Worm (Caenorhabditis elegans) whole organism, young adult: ENCODE measurements around the gene paa-1.

Experiments used
- B0019.2 ChIP-seq: fragments of 200-800 bp; sonication (Bioruptor generic); conservative IDR thresholded peaks from 2 replicates; pipeline ENCODE4 v1.3.6; 2022; ENCODE audit warnings: missing genetic modification reagents, missing genetic modification characterization, missing compliant biosample characterization
- B0261.1 ChIP-seq: sonication (generic microtip); optimal IDR thresholded peaks from 2 replicates; lab custom pipeline; 2016; ENCODE audit warnings: mild to moderate bottlenecking, missing genetic modification characterization, moderate library complexity, missing compliant biosample characterization
- C17E4.6 ChIP-seq: fragments of 200-800 bp; sonication (Bioruptor generic); IDR thresholded peaks from 2 replicates; pipeline ENCODE4 v1.3.6; 2022; ENCODE audit warnings: missing genetic modification reagents, missing genetic modification characterization, missing compliant biosample characterization
- F22D6.2 ChIP-seq: sonication (generic microtip); optimal IDR thresholded peaks from 2 replicates; lab custom pipeline; 2016; ENCODE audit warnings: mild to moderate bottlenecking, missing genetic modification characterization, missing compliant biosample characterization
- F39B2.1 ChIP-seq: fragments of 200-800 bp; sonication (Bioruptor generic); IDR thresholded peaks from 2 replicates; pipeline ENCODE4 v1.3.6; 2022; ENCODE audit warnings: missing genetic modification reagents, missing genetic modification characterization, missing compliant biosample characterization
- F49E8.2 ChIP-seq: sonication (generic microtip); optimal IDR thresholded peaks from 3 replicates; lab custom pipeline; 2017; ENCODE audit warnings: missing genetic modification characterization, mild to moderate bottlenecking, missing compliant biosample characterization, antibody characterized with exemption, moderate library complexity; ENCODE audit not compliant: insufficient read depth
- F55B11.4 ChIP-seq: sonication (generic microtip); optimal IDR thresholded peaks from 2 replicates; lab custom pipeline; 2016; ENCODE audit warnings: missing compliant biosample characterization, missing genetic modification characterization, borderline replicate concordance; ENCODE audit not compliant: insufficient read depth
- K12H6.12 ChIP-seq: fragments of 200-800 bp; sonication (Bioruptor generic); optimal IDR thresholded peaks from 2 replicates; lab custom pipeline; 2018; ENCODE audit warnings: mild to moderate bottlenecking, missing genetic modification characterization, missing compliant biosample characterization
- T07F8.4 ChIP-seq: sonication (generic microtip); optimal IDR thresholded peaks from 2 replicates; lab custom pipeline; 2016; ENCODE audit warnings: mild to moderate bottlenecking, missing genetic modification characterization, moderate library complexity, missing compliant biosample characterization
- Y67H2A.10 ChIP-seq: fragments of 200-800 bp; sonication (Bioruptor generic); conservative IDR thresholded peaks from 2 replicates; pipeline ENCODE4 v1.3.6; 2022; ENCODE audit warnings: missing genetic modification reagents, missing genetic modification characterization, missing compliant biosample characterization
- Y95B8A.8 ChIP-seq: fragments of 200-800 bp; sonication (Bioruptor generic); IDR thresholded peaks from 2 replicates; pipeline ENCODE4 v1.3.6; 2022; ENCODE audit warnings: missing genetic modification reagents, missing genetic modification characterization, missing compliant biosample characterization
- akir-1 ChIP-seq: fragments of 200-800 bp; sonication (Bioruptor generic); optimal IDR thresholded peaks from 2 replicates; lab custom pipeline; 2018; ENCODE audit warnings: mild to moderate bottlenecking, missing genetic modification characterization, moderate library complexity, missing compliant biosample characterization
- ama-1 ChIP-seq, 3 experiments: fragments of 150-350 bp in 1 of 3; sonication (generic microtip) in 2 of 3; optimal IDR thresholded peaks; 2 replicates each; lab custom pipeline; 2014 to 2018; ENCODE audit warnings: missing biosample characterization in 2 of 3, missing genetic modification characterization in 2 of 3, missing genetic modification reagents in 2 of 3
- aptf-2 ChIP-seq: fragments of 200-800 bp; sonication (Bioruptor generic); conservative IDR thresholded peaks from 2 replicates; pipeline ENCODE4 v1.3.6; 2022; ENCODE audit warnings: missing genetic modification reagents, missing genetic modification characterization, missing compliant biosample characterization
- athp-1 ChIP-seq: sonication (generic microtip); optimal IDR thresholded peaks from 2 replicates; lab custom pipeline; 2017; ENCODE audit warnings: mild to moderate bottlenecking, missing genetic modification characterization, missing compliant biosample characterization
- attf-3 ChIP-seq: fragments of 200-800 bp; sonication (Bioruptor generic); conservative IDR thresholded peaks from 2 replicates; pipeline ENCODE4 v1.3.6; 2022; ENCODE audit warnings: missing genetic modification reagents, missing genetic modification characterization, missing compliant biosample characterization
- bed-2 ChIP-seq: fragments of 200-800 bp; sonication (Bioruptor generic); IDR thresholded peaks from 2 replicates; pipeline ENCODE4 v1.3.6; 2022; ENCODE audit warnings: missing genetic modification reagents, missing genetic modification characterization, missing compliant biosample characterization
- cebp-2 ChIP-seq: fragments of 200-800 bp; sonication (Bioruptor generic); IDR thresholded peaks from 2 replicates; pipeline ENCODE4 v1.3.6; 2022; ENCODE audit warnings: missing genetic modification characterization, missing compliant biosample characterization
- ceh-27 ChIP-seq: fragments of 200-800 bp; sonication (Bioruptor generic); optimal IDR thresholded peaks from 2 replicates; lab custom pipeline; 2018; ENCODE audit warnings: mild to moderate bottlenecking, missing genetic modification characterization, moderate library complexity, missing compliant biosample characterization
- ceh-91 ChIP-seq: fragments of 200-800 bp; sonication (Bioruptor generic); IDR thresholded peaks from 2 replicates; pipeline ENCODE4 v1.3.6; 2022; ENCODE audit warnings: missing genetic modification reagents, missing genetic modification characterization, missing compliant biosample characterization
- die-1 ChIP-seq: sonication (generic microtip); optimal IDR thresholded peaks from 2 replicates; lab custom pipeline; 2016; ENCODE audit warnings: missing genotype, mild to moderate bottlenecking, missing genetic modification characterization, missing compliant biosample characterization
- dox-1 ChIP-seq: fragments of 200-800 bp; sonication (Bioruptor generic); IDR thresholded peaks from 2 replicates; pipeline ENCODE4 v1.3.6; 2022; ENCODE audit warnings: missing genetic modification reagents, missing genetic modification characterization, missing compliant biosample characterization
- dpl-1 ChIP-seq: fragments of 150-350 bp; optimal IDR thresholded peaks from 2 replicates; lab custom pipeline; 2014; ENCODE audit warnings: missing biosample characterization, missing genetic modification reagents, missing genetic modification characterization
- fkh-3 ChIP-seq: sonication (generic microtip); optimal IDR thresholded peaks from 2 replicates; lab custom pipeline; 2016; ENCODE audit warnings: mild to moderate bottlenecking, missing genetic modification characterization, missing compliant biosample characterization
- him-1 ChIP-seq: sonication (generic microtip); optimal IDR thresholded peaks from 2 replicates; lab custom pipeline; 2016; ENCODE audit warnings: missing genotype, missing genetic modification reagents, missing genetic modification characterization, missing compliant biosample characterization
- hlh-12 ChIP-seq: sonication (generic microtip); optimal IDR thresholded peaks from 2 replicates; lab custom pipeline; 2016; ENCODE audit warnings: missing genetic modification characterization, missing compliant biosample characterization
- hlh-26 ChIP-seq: fragments of 200-800 bp; sonication (Bioruptor generic); conservative IDR thresholded peaks from 2 replicates; pipeline ENCODE4 v1.3.6; 2022; ENCODE audit warnings: missing genetic modification reagents, missing genetic modification characterization, missing compliant biosample characterization
- hmg-20 ChIP-seq: fragments of 200-800 bp; sonication (Bioruptor generic); IDR thresholded peaks from 2 replicates; pipeline ENCODE4 v1.3.6; 2022; ENCODE audit warnings: missing genetic modification reagents, missing genetic modification characterization, missing compliant biosample characterization
- lag-1 ChIP-seq: fragments of 200-800 bp; sonication (Bioruptor generic); IDR thresholded peaks from 2 replicates; pipeline ENCODE4 v1.3.6; 2022; ENCODE audit warnings: missing genetic modification reagents, missing genetic modification characterization, missing compliant biosample characterization
- let-607 ChIP-seq, 2 experiments: fragments of 200-800 bp in 1 of 2; sonication (Bioruptor generic) in 1 of 2; sonication (generic microtip) in 1 of 2; optimal IDR thresholded peaks; 2 replicates each; lab custom pipeline; 2016 to 2018; ENCODE audit warnings: mild to moderate bottlenecking in 2 of 2, missing compliant biosample characterization in 2 of 2, missing genetic modification characterization in 2 of 2, moderate library complexity in 2 of 2, missing genotype in 1 of 2
- lin-35 ChIP-seq, 3 experiments: fragments of 150-350 bp in 2 of 3; sonication (generic microtip) in 1 of 3; optimal IDR thresholded peaks; 2 replicates each; lab custom pipeline; 2014 to 2018; ENCODE audit warnings: missing biosample characterization in 3 of 3, missing genetic modification characterization in 3 of 3, missing genetic modification reagents in 3 of 3
- mcd-1 ChIP-seq: fragments of 200-800 bp; sonication (Bioruptor generic); IDR thresholded peaks from 2 replicates; pipeline ENCODE4 v1.3.6; 2022; ENCODE audit warnings: missing genetic modification reagents, missing genetic modification characterization, missing compliant biosample characterization
- mxl-1 ChIP-seq: sonication (generic microtip); optimal IDR thresholded peaks from 2 replicates; lab custom pipeline; 2016; ENCODE audit warnings: missing genetic modification characterization, missing compliant biosample characterization
- nhr-120 ChIP-seq: fragments of 200-800 bp; sonication (Bioruptor generic); IDR thresholded peaks from 2 replicates; pipeline ENCODE4 v1.3.6; 2022; ENCODE audit warnings: missing genetic modification characterization, missing compliant biosample characterization
- nhr-90 ChIP-seq: sonication (generic microtip); optimal IDR thresholded peaks from 2 replicates; lab custom pipeline; 2016; ENCODE audit warnings: missing genotype, mild to moderate bottlenecking, missing genetic modification characterization, missing compliant biosample characterization
- pbrm-1 ChIP-seq: fragments of 200-800 bp; sonication (Bioruptor generic); IDR thresholded peaks from 2 replicates; pipeline ENCODE4 v1.3.6; 2022; ENCODE audit warnings: missing genetic modification reagents, missing genetic modification characterization, missing compliant biosample characterization
- sea-2 ChIP-seq: fragments of 200-800 bp; sonication (Bioruptor generic); IDR thresholded peaks from 2 replicates; pipeline ENCODE4 v1.3.6; 2022; ENCODE audit warnings: missing genetic modification characterization, missing compliant biosample characterization
- snpc-1.1 ChIP-seq: sonication (generic microtip); optimal IDR thresholded peaks from 2 replicates; lab custom pipeline; 2017; ENCODE audit warnings: missing genetic modification characterization, mild to moderate bottlenecking, missing compliant biosample characterization, antibody characterized with exemption, moderate library complexity, missing genotype, missing genetic modification reagents; ENCODE audit not compliant: insufficient read depth
- snpc-3.4 ChIP-seq: sonication (generic microtip); optimal IDR thresholded peaks from 2 replicates; lab custom pipeline; 2017; ENCODE audit warnings: missing genetic modification characterization, mild to moderate bottlenecking, missing compliant biosample characterization, antibody characterized with exemption, moderate library complexity, missing genotype, missing genetic modification reagents
- snpc-4 ChIP-seq, 5 experiments: fragments of 150-350 bp in 1 of 5; sonication (generic microtip) in 4 of 5; optimal IDR thresholded peaks; 2 replicates each; lab custom pipeline; 2014 to 2018; ENCODE audit warnings: missing genetic modification characterization in 5 of 5, missing biosample characterization in 3 of 5, antibody characterized with exemption in 2 of 5, mild to moderate bottlenecking in 2 of 5, missing compliant biosample characterization in 2 of 5, missing genotype in 2 of 5, moderate library complexity in 2 of 5, missing genetic modification reagents in 1 of 5
- somi-1 ChIP-seq: fragments of 200-800 bp; sonication (Bioruptor generic); optimal IDR thresholded peaks from 2 replicates; lab custom pipeline; 2018; ENCODE audit warnings: mild to moderate bottlenecking, missing genetic modification characterization, missing compliant biosample characterization
- unc-130 ChIP-seq: sonication (generic microtip); optimal IDR thresholded peaks from 2 replicates; lab custom pipeline; 2016; ENCODE audit warnings: missing genetic modification reagents, missing genetic modification characterization, missing compliant biosample characterization
- zfh-2 ChIP-seq: fragments of 200-800 bp; sonication (Bioruptor generic); conservative IDR thresholded peaks from 2 replicates; pipeline ENCODE4 v1.3.6; 2022; ENCODE audit warnings: missing genetic modification reagents, missing genetic modification characterization, missing compliant biosample characterization
- zim-3 ChIP-seq: sonication (generic microtip); optimal IDR thresholded peaks from 2 replicates; lab custom pipeline; 2017; ENCODE audit warnings: mild to moderate bottlenecking, missing genetic modification characterization, moderate library complexity, missing compliant biosample characterization
- ztf-22 ChIP-seq: fragments of 200-800 bp; sonication (Bioruptor generic); optimal IDR thresholded peaks from 2 replicates; lab custom pipeline; 2018; ENCODE audit warnings: mild to moderate bottlenecking, missing genetic modification characterization, moderate library complexity, missing compliant biosample characterization
- ztf-26 ChIP-seq: sonication (generic microtip); optimal IDR thresholded peaks from 2 replicates; lab custom pipeline; 2017; ENCODE audit warnings: missing genetic modification characterization, missing compliant biosample characterization
- ztf-6 ChIP-seq: fragments of 200-800 bp; sonication (Bioruptor generic); IDR thresholded peaks from 2 replicates; pipeline ENCODE4 v1.3.6; 2022; ENCODE audit warnings: missing genetic modification reagents, missing genetic modification characterization, missing compliant biosample characterization

paa-1 gene

DNA sequence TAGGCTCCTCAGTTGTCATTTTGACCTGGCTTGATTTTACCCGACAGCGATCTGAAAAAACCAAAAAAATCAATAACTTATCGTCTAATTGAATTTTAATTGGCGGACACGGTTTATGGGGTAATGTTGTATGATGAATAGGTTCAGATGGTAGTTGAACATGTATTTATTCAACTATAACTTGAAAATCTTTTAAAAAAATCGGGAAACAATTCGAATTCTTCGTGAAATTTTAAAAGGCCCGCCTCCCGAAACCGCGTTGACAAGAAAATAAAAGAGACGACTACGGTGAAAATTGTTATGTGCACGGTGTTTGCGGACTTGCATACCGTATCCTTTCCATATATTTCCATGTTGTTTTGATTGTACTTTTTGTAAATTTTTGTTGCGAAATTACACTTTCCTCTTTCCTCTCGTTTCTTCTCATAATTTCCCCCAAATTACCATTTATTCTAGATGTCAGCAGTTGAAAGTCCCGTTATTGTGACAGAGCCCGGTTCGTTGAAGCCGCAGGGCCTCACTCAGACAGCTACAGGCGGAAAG, 7.7 kb upstream of the paa-1 start, which contains the start of the genes T24G10.2 and disl-2 (continued):
- TF ChIP-seq B0261.1 (tag; lab: Kevin White, UChicago) (no peak), snpc-1.1 (tag; lab: Kevin White, UChicago) (no peak), T07F8.4 (tag; lab: Kevin White, UChicago) (no peak), ztf-6 (GFP tag; lab: Robert Waterston, UW) (no peak), nhr-90 (no peak), aptf-2 (no peak), F55B11.4 (tag; lab: Kevin White, UChicago) (no peak), zfh-2 (no peak), mxl-1 (tag; lab: Kevin White, UChicago) (no peak), unc-130 (GFP tag; lab: Kevin White, UChicago) (no peak), F49E8.2 (no peak), nhr-120 (GFP tag; lab: Robert Waterston, UW) (no peak), snpc-4 (GFP tag; optimal IDR thresholded peaks at IDR 0.05; lab: Kevin White, UChicago) (no peak), snpc-4 (tag; optimal IDR thresholded peaks at IDR 0.05; lab: Kevin White, UChicago) (no peak), F39B2.1 (GFP tag; lab: Robert Waterston, UW) (no peak), F22D6.2 (no peak), dpl-1 (GFP tag; lab: Kevin White, UChicago) (peak; percentile 10), fkh-3 (tag; lab: Kevin White, UChicago) (no peak), attf-3 (GFP tag; lab: Robert Waterston, UW) (no peak), pbrm-1 (no peak), snpc-3.4 (tag; lab: Kevin White, UChicago) (no peak), die-1 (tag; lab: Kevin White, UChicago) (no peak), akir-1 (GFP tag; lab: Kevin White, UChicago) (no peak), athp-1 (tag; lab: Kevin White, UChicago) (no peak), ceh-91 (GFP tag; lab: Robert Waterston, UW) (no peak), hlh-12 (no peak), hmg-20 (GFP tag; lab: Robert Waterston, UW) (no peak), somi-1 (no peak), Y95B8A.8 (no peak), ztf-26 (tag; lab: Kevin White, UChicago) (no peak), ceh-27 (GFP tag; lab: Kevin White, UChicago) (no peak), lag-1 (GFP tag; lab: Robert Waterston, UW) (no peak), lin-35 (GFP tag; optimal IDR thresholded peaks at IDR 0.05; lab: Kevin White, UChicago) (peak in 1 of 3 experiments; percentile 27), B0019.2 (GFP tag; lab: Robert Waterston, UW) (no peak), Y67H2A.10 (no peak), C17E4.6 (no peak), bed-2 (GFP tag; lab: Robert Waterston, UW) (no peak), hlh-26 (no peak), dox-1 (GFP tag; lab: Robert Waterston, UW) (0 out of 2 replicates have a peak, but pooled peaks have one; percentile 16), sea-2 (GFP tag; lab: Robert Waterston, UW) (no peak), zim-3 (tag; lab: Kevin White, UChicago) (no peak), cebp-2 (GFP tag; lab: Robert Waterston, UW) (no peak), ztf-22 (GFP tag; lab: Kevin White, UChicago) (no peak), let-607 (tag; optimal IDR thresholded peaks at IDR 0.05; lab: Kevin White, UChicago) (no peak), K12H6.12 (tag; lab: Kevin White, UChicago) (peak; percentile 15), ama-1 (optimal IDR thresholded peaks at IDR 0.05; lab: Kevin White, UChicago) (no peak), ama-1 (GFP tag; optimal IDR thresholded peaks at IDR 0.05; lab: Kevin White, UChicago) (no peak), him-1 (tag; lab: Kevin White, UChicago) (no peak), mcd-1 (GFP tag; lab: Robert Waterston, UW) (no peak)
